Worm (Caenorhabditis elegans) whole organism, L4/young adult: ENCODE measurements around the gene nhr-253.

Experiments used
- W03F9.2 ChIP-seq: fragments of 150-350 bp; optimal IDR thresholded peaks from 2 replicates; lab custom pipeline; 2014; ENCODE audit warnings: missing biosample characterization, missing genetic modification characterization
- dao-5 ChIP-seq: sonication (generic microtip); optimal IDR thresholded peaks from 2 replicates; lab custom pipeline; 2016; ENCODE audit warnings: missing genotype, missing genetic modification characterization, moderate library complexity, missing compliant biosample characterization
- him-1 ChIP-seq: sonication (generic microtip); optimal IDR thresholded peaks from 2 replicates; lab custom pipeline; 2016; ENCODE audit warnings: missing genotype, missing genetic modification reagents, missing genetic modification characterization, missing compliant biosample characterization

Gene nhr-253

DNA sequence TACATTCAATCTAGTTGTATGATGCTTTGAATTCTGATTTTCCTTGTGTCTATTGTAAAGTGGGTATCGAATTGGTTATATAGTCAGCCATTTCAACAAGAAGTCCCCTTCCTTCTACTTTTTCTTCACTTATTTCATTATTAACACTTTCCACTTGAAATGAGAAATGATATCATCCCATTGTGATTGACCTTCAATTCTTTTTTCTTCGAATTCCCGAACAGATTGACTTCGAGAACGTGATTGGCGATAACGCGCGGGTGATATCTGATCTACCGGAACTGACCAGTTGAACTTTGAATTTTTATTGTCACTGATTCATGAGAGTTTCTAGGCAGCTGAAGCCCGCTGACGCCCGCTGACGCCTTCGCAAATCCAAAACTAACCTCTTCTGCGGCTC is 18.2 kb upstream of the nhr-253 start:
- TF ChIP-seq W03F9.2 (tag; lab: Kevin White, UChicago) (no peak), him-1 (tag; lab: Kevin White, UChicago) (no peak), dao-5 (no peak)

DNA sequence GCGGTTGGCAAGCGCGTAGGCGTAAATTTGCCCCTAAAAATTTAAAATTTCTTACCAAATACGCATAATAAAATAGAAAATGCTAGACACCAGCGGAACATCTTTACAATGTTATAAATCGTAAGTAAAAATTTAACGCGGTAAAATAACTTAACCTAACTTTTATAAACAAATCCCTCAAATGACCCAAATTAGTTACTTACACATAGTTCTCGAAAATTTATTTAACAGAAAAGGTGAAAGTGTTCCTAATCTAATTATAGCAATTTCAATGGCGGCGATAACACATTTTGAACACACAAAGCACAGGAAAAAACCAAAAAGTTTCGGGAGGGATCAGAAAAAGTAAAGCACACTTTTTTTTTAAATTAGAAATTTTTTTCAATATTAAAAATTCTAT is 16.2 kb upstream of the nhr-253 start, which contains the start of gene mltn-8:
TSS of gene mltn-8 (minus strand) at position 101 of the 400 bp plus-strand sequence.
- no peak for TF ChIP-seq him-1 (tag; lab: Kevin White, UChicago)
- TF ChIP-seq W03F9.2 (tag; lab: Kevin White, UChicago) = no peak
- no peak for TF ChIP-seq dao-5

ce11 chrV:381227-381950 is 15.0 kb upstream of the nhr-253 start, which contains the start of gene ZK6.8:
Gene ZK6.8 (plus strand): TSS chrV:381908.
- TF ChIP-seq W03F9.2 (tag; lab: Kevin White, UChicago) (no peak), dao-5 (no peak), him-1 (tag; lab: Kevin White, UChicago) (no peak)

- TF ChIP-seq dao-5 (no peak), W03F9.2 (tag; lab: Kevin White, UChicago) (no peak), him-1 (tag; lab: Kevin White, UChicago) (no peak)
These were observed 11.9 kb upstream of the nhr-253 start for ce11 chrV:384511-384910.

ce11 chrV:385488-385887 is 10.9 kb upstream of the nhr-253 start, which contains the start of gene lipl-5:
Gene lipl-5 (plus strand): TSS chrV:385746.
- TF ChIP-seq W03F9.2 (tag; lab: Kevin White, UChicago) (no peak), him-1 (tag; lab: Kevin White, UChicago) (no peak), dao-5 (no peak)

DNA sequence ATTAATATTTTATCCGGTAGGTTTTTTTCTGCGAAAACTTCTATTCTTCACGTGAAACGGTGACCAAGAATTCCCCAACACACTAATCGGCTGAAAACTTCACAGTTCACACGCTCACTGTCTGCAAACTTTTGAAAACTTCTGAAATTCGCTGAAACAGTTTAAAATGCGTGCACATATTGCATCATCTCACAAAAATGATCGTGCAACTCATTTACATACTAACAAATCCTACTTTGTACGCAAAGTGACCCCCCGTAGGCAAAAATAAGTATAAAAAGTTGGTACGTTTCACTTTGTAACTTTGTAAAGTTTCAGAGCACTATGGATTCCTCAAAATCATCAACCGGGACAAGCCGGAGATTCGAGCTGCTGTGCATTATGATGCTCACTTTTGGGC is 8.0 kb upstream of the nhr-253 start, which contains the start of gene ZK6.6:
TSS of gene ZK6.6 (plus strand) at position 301 of the 400 bp plus-strand sequence.
- no peak for TF ChIP-seq him-1 (tag; lab: Kevin White, UChicago)
- no peak for TF ChIP-seq dao-5
- TF ChIP-seq W03F9.2 (tag; lab: Kevin White, UChicago) = no peak

DNA sequence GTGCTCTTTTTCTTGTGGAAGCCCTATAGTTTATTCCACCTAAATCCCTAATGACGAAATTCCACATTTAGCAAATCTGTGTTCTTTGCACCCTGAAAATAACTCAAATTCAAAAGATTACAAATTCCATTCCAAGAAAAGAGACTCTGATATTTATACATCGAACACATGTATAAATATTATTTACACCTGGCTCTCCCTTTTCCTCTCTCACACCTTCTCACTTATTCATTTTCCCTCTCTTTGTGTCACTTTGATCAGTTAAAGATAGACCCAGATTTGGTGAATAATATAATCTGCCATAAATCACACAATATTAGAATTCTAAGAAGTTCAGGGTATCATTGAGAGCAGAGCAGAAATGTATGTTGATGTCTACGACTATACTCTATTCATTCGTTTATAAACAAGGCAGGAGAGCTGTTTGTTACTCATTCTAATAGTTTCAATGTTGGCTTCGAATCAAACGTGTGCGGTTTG is 4.2 kb upstream of the nhr-253 start, which contains the start of gene nhr-254:
TSS of gene nhr-254 (plus strand) at position 430 of the 480 bp plus-strand sequence.
- no peak for TF ChIP-seq W03F9.2 (tag; lab: Kevin White, UChicago)
- TF ChIP-seq him-1 (tag; lab: Kevin White, UChicago) = no peak
- no peak for TF ChIP-seq dao-5

- TF ChIP-seq W03F9.2 (tag; lab: Kevin White, UChicago) (no peak), him-1 (tag; lab: Kevin White, UChicago) (no peak), dao-5 (no peak)
These were observed 3.3 kb downstream of the nhr-253 start, which contains the start of gene scl-27 for ce11 chrV:399721-400120. Gene scl-27 (plus strand): TSS chrV:400021.

DNA sequence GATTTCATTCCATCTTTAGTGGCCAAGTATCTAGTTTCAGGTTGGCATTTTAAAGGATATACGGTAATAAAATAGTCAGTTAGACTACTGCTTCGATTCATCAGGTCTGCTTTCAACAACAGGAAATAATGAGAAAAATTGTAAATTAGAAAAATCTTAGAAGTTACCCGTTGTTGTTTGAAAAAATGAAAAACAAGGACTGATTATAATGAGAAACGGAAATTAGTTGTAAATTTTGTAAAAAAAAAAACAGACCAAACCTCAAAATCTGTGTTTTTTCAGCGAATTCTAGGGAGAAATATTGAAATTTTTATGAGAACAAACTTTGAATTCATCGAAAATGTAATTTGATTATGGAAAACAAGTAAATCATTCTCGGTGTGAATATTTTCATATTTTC is 6.6 kb downstream of the nhr-253 start, which contains the start of gene srh-62:
TSS of gene srh-62 (minus strand) at position 101 of the 400 bp plus-strand sequence.
- TF ChIP-seq him-1 (tag; lab: Kevin White, UChicago) (no peak), dao-5 (no peak), W03F9.2 (tag; lab: Kevin White, UChicago) (no peak)

DNA sequence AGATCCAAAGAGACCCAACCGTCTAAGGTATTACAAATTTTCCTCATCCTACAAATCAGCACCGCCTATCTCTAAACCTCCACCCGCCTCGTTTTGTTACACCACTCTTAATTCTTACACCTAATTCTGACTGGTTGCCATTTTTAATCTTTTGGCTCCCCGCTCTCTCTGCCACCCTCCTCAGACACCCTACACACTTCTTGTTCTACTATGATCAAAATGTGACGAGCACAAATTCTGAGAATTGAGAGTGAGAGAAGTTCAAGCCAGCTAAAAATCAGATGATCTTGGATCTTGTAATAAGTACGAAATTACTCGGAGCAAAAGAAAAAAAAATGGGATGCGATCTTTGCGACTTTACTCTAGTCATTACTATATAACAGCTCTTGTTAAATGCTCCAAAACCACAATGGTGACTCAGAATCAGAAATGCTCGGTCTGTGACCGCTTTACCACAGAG is 7.8 kb downstream of the nhr-253 start, which contains the start of gene nhr-252:
TSS of gene nhr-252 (plus strand) at position 410 of the 460 bp plus-strand sequence.
- no peak for TF ChIP-seq dao-5
- TF ChIP-seq him-1 (tag; lab: Kevin White, UChicago) = no peak
- TF ChIP-seq W03F9.2 (tag; lab: Kevin White, UChicago) = no peak

DNA sequence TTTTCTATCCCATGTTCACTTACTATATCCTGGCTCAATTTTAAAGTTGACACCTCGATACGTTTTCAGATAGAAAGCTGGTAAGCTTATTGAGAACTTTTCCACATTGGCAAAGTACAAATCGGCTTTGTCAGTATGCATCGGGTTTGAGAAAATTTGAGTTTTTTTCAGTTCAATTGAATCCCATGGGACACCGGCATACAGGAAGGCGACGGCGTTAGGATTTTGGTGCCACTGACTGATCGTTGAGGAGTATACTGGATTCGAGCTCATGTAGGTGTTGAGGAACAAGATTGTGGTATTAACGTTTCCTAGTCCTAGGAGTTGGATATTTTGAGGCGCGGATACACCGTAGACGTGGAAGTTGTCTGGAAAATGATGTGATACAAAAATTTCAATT is 16.4 kb downstream of the nhr-253 start:
- no peak for TF ChIP-seq dao-5
- no peak for TF ChIP-seq him-1 (tag; lab: Kevin White, UChicago)
- TF ChIP-seq W03F9.2 (tag; lab: Kevin White, UChicago) = no peak

DNA sequence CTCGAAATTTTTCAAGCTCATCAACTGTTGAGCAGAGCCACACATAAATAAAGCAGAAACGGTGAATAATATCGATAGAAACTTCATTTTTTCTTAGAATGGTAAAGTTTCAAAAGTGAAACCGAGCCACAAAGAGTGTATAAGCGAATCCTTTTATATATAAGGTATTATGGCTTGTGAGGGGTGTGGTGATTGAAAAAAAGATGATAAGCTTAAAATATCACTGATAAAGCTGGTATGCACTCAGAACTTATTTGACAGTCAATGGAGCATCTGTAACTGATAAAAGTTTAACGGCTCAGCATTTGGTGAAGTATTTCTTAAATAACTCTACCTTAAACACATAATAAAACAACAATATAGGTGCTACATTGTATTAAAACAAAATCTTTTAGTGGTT is 18.2 kb downstream of the nhr-253 start, which contains the start of gene dod-19:
TSS of gene dod-19 (minus strand) at position 130 of the 400 bp plus-strand sequence.
- TF ChIP-seq dao-5 (no peak), him-1 (tag; lab: Kevin White, UChicago) (no peak), W03F9.2 (tag; lab: Kevin White, UChicago) (no peak)

DNA sequence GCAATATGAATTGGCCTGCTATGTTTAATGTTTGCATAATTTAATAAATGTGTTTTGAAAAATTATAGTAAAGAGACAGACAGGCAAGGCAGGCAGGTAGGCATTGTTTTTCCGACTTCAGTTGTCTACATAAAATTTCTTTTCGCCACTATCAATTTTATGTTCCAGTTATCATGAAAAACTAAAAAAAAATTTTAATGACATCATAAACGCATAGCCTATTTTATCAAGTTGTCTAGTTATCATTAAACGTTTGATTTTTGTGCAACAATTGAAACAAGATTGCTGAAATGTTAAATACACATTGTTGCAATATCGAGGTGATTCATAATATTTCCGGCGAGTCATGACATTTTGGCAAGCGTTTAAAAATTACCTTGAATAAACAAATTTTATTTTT is 18.7 kb downstream of the nhr-253 start:
- TF ChIP-seq W03F9.2 (tag; lab: Kevin White, UChicago) (no peak), dao-5 (no peak), him-1 (tag; lab: Kevin White, UChicago) (no peak)
